Worm (Caenorhabditis elegans): ENCODE results near the gene C17H12.11.
A peak's percentile ranks its signal among the peaks of the same experiment; 100 is the strongest.

Gene C17H12.11

ce11 chrIV:6809756-6810155, 7.6 kb downstream of the C17H12.11 start (continued):
- TF ChIP-seq alr-1 (tag; optimal IDR thresholded peaks at IDR 0.05; ENCODE audit: borderline replicate concordance): no peak
- TF ChIP-seq snpc-4 (tag; optimal IDR thresholded peaks at IDR 0.05): no peak

- no peak for TF ChIP-seq nhr-19 (GFP tag; conservative IDR thresholded peaks at IDR 0.05)
- TF ChIP-seq ztf-11 (tag; optimal IDR thresholded peaks at IDR 0.05): no peak
- TF ChIP-seq aha-1 (tag; optimal IDR thresholded peaks at IDR 0.05): no peak
- no peak for TF ChIP-seq C04F5.9 (tag; optimal IDR thresholded peaks at IDR 0.05)
- no peak for TF ChIP-seq vab-15 (tag; optimal IDR thresholded peaks at IDR 0.05)
- no peak for TF ChIP-seq nhr-12 (tag; optimal IDR thresholded peaks at IDR 0.05)
- no peak for TF ChIP-seq sptf-1 (tag; optimal IDR thresholded peaks at IDR 0.05)
- TF ChIP-seq ceh-88 (GFP tag; IDR thresholded peaks at IDR 0.05): no peak
- TF ChIP-seq ceh-63 (GFP tag; optimal IDR thresholded peaks at IDR 0.05): no peak
- no peak for TF ChIP-seq mab-9 (GFP tag; IDR thresholded peaks at IDR 0.05)
- no peak for TF ChIP-seq dpl-1 (GFP tag; optimal IDR thresholded peaks at IDR 0.05)
- TF ChIP-seq aly-2 (tag; optimal IDR thresholded peaks at IDR 0.05): no peak
- no peak for TF ChIP-seq nhr-20 (tag; optimal IDR thresholded peaks at IDR 0.05)
- TF ChIP-seq nhr-76 (tag; optimal IDR thresholded peaks at IDR 0.05): no peak
- TF ChIP-seq ceh-82 (tag; optimal IDR thresholded peaks at IDR 0.05): no peak
- no peak for TF ChIP-seq tlp-1 (tag; optimal IDR thresholded peaks at IDR 0.05)
Measured at ce11 chrIV:6811808-6812207, 9.6 kb downstream of the C17H12.11 start, which contains the start of gene ceh-48. Gene ceh-48, plus strand, starts transcription at chrIV:6812108.

ce11 chrIV:6817554-6817953, 15.4 kb downstream of the C17H12.11 start, which contains the start of gene C17H12.5:
Gene C17H12.5, minus strand, starts transcription at chrIV:6817654.
- TF ChIP-seq mef-2 (tag; optimal IDR thresholded peaks at IDR 0.05) (no peak), aha-1 (tag; optimal IDR thresholded peaks at IDR 0.05) (no peak), ceh-8 (GFP tag; optimal IDR thresholded peaks at IDR 0.05) (no peak), mab-9 (GFP tag; IDR thresholded peaks at IDR 0.05) (no peak), lin-39 (tag; optimal IDR thresholded peaks at IDR 0.05) (no peak), swsn-7 (tag; optimal IDR thresholded peaks at IDR 0.05) (no peak), elt-3 (tag; optimal IDR thresholded peaks at IDR 0.05) (no peak)

ce11 chrIV:6818369-6818768, 16.2 kb downstream of the C17H12.11 start, which contains the start of gene C17H12.8:
Gene C17H12.8, plus strand, starts transcription at chrIV:6818703.
- TF ChIP-seq hlh-4 (tag; optimal IDR thresholded peaks at IDR 0.05) (no peak), efl-1 (optimal IDR thresholded peaks at IDR 0.05) (no peak), efl-1 (GFP tag; optimal IDR thresholded peaks at IDR 0.05 in 1 of 2) (peak in 1 of 2 experiments; percentile 61), ceh-90 (tag; optimal IDR thresholded peaks at IDR 0.05) (no peak), nhr-12 (tag; optimal IDR thresholded peaks at IDR 0.05) (no peak), nhr-85 (tag) (peak; percentile 44), elt-2 (tag; optimal IDR thresholded peaks at IDR 0.05) (peak; percentile 72), nhr-76 (tag; optimal IDR thresholded peaks at IDR 0.05) (no peak), mep-1 (tag; optimal IDR thresholded peaks at IDR 0.05) (no peak), pag-3 (tag; optimal IDR thresholded peaks at IDR 0.05; ENCODE audit: borderline replicate concordance, insufficient read depth) (no peak)

ce11 chrIV:6821709-6822108, 19.5 kb downstream of the C17H12.11 start:
- TF ChIP-seq grh-1 (GFP tag; IDR thresholded peaks at IDR 0.05) (no peak), nhr-85 (tag) (peak; percentile 40)

ce11 chrIV:6822406-6822805, 20.2 kb downstream of the C17H12.11 start, which contains the start of gene C17H12.6:
Gene C17H12.6, minus strand, starts transcription at chrIV:6822506.
- TF ChIP-seq nhr-28 (tag; optimal IDR thresholded peaks at IDR 0.05) (no peak), efl-1 (optimal IDR thresholded peaks at IDR 0.05) (no peak), efl-1 (GFP tag; optimal IDR thresholded peaks at IDR 0.05 in 1 of 2) (peak in 1 of 2 experiments; percentile 34), nhr-47 (tag; optimal IDR thresholded peaks at IDR 0.05) (no peak), ztf-11 (tag; optimal IDR thresholded peaks at IDR 0.05) (no peak), unc-86 (tag; optimal IDR thresholded peaks at IDR 0.05) (no peak), zip-4 (GFP tag; optimal IDR thresholded peaks at IDR 0.05) (no peak)
